Worm (Caenorhabditis elegans) whole organism, young adult: Measurements from ENCODE around the gene C49C3.4.
A peak's percentile ranks its signal among the peaks of the same experiment; 100 is the strongest.

Source experiments
- B0019.2 ChIP-seq: fragments of 200-800 bp; sonication (Bioruptor generic); conservative IDR thresholded peaks from 2 replicates; pipeline ENCODE4 v1.3.6; 2022; ENCODE audit warnings: missing genetic modification reagents, missing genetic modification characterization, missing compliant biosample characterization
- B0336.3 ChIP-seq: fragments of 200-800 bp; sonication (Bioruptor generic); IDR thresholded peaks from 2 replicates; pipeline ENCODE4 v1.3.6; 2022; ENCODE audit warnings: missing genetic modification characterization, missing compliant biosample characterization
- C17E4.6 ChIP-seq: fragments of 200-800 bp; sonication (Bioruptor generic); IDR thresholded peaks from 2 replicates; pipeline ENCODE4 v1.3.6; 2022; ENCODE audit warnings: missing genetic modification reagents, missing genetic modification characterization, missing compliant biosample characterization
- F23B12.7 ChIP-seq: sonication (generic microtip); optimal IDR thresholded peaks from 2 replicates; lab custom pipeline; 2017; ENCODE audit warnings: missing genetic modification characterization, mild to moderate bottlenecking, missing compliant biosample characterization, antibody characterized with exemption, moderate library complexity; ENCODE audit not compliant: insufficient read depth
- F33H1.4 ChIP-seq: fragments of 200-800 bp; sonication (Bioruptor generic); IDR thresholded peaks from 2 replicates; pipeline ENCODE4 v1.3.6; 2022; ENCODE audit warnings: missing genetic modification reagents, missing genetic modification characterization, missing compliant biosample characterization
- F57C9.4 ChIP-seq: sonication (generic microtip); optimal IDR thresholded peaks from 2 replicates; lab custom pipeline; 2017; ENCODE audit warnings: mild to moderate bottlenecking, missing genetic modification characterization, missing compliant biosample characterization
- K12H6.12 ChIP-seq: fragments of 200-800 bp; sonication (Bioruptor generic); optimal IDR thresholded peaks from 2 replicates; lab custom pipeline; 2018; ENCODE audit warnings: mild to moderate bottlenecking, missing genetic modification characterization, missing compliant biosample characterization
- Y53G8AR.9 ChIP-seq: fragments of 200-800 bp; sonication (Bioruptor generic); conservative IDR thresholded peaks from 2 replicates; pipeline ENCODE4 v1.3.6; 2022; ENCODE audit warnings: missing genetic modification reagents, missing genetic modification characterization, missing compliant biosample characterization
- aptf-2 ChIP-seq: fragments of 200-800 bp; sonication (Bioruptor generic); conservative IDR thresholded peaks from 2 replicates; pipeline ENCODE4 v1.3.6; 2022; ENCODE audit warnings: missing genetic modification reagents, missing genetic modification characterization, missing compliant biosample characterization
- aptf-3 ChIP-seq: fragments of 200-800 bp; sonication (Bioruptor generic); IDR thresholded peaks from 2 replicates; pipeline ENCODE4 v1.3.6; 2022; ENCODE audit warnings: missing genetic modification characterization, missing compliant biosample characterization
- cebp-1 ChIP-seq, 2 experiments: fragments of 200-800 bp in 1 of 2; sonication (Bioruptor generic) in 1 of 2; sonication (generic microtip) in 1 of 2; IDR thresholded peaks in 1 of 2; optimal IDR thresholded peaks in 1 of 2; 2 replicates each; pipeline versions ENCODE4 v1.3.6 to Lab custom; 2017 to 2022; ENCODE audit warnings: missing compliant biosample characterization in 2 of 2, missing genetic modification characterization in 2 of 2, mild to moderate bottlenecking in 1 of 2, missing genetic modification reagents in 1 of 2, moderate library complexity in 1 of 2
- ceh-58 ChIP-seq: fragments of 200-800 bp; sonication (Bioruptor generic); IDR thresholded peaks from 2 replicates; pipeline ENCODE4 v1.3.6; 2022; ENCODE audit warnings: missing genetic modification characterization, missing compliant biosample characterization
- dox-1 ChIP-seq: fragments of 200-800 bp; sonication (Bioruptor generic); IDR thresholded peaks from 2 replicates; pipeline ENCODE4 v1.3.6; 2022; ENCODE audit warnings: missing genetic modification reagents, missing genetic modification characterization, missing compliant biosample characterization
- efl-1 ChIP-seq: fragments of 150-350 bp; optimal IDR thresholded peaks from 2 replicates; lab custom pipeline; 2014; ENCODE audit warnings: missing biosample characterization, missing genetic modification reagents, missing genetic modification characterization
- egl-44 ChIP-seq: fragments of 200-800 bp; sonication (Bioruptor generic); IDR thresholded peaks from 2 replicates; pipeline ENCODE4 v1.3.6; 2022; ENCODE audit warnings: missing genetic modification reagents, missing genetic modification characterization, missing compliant biosample characterization
- egrh-3 ChIP-seq: fragments of 200-800 bp; sonication (Bioruptor generic); IDR thresholded peaks from 2 replicates; pipeline ENCODE4 v1.3.6; 2022; ENCODE audit warnings: missing genetic modification reagents, missing genetic modification characterization, missing compliant biosample characterization
- ekl-4 ChIP-seq: fragments of 200-800 bp; sonication (Bioruptor generic); IDR thresholded peaks from 2 replicates; pipeline ENCODE4 v1.3.6; 2022; ENCODE audit warnings: missing genetic modification reagents, missing genetic modification characterization, missing compliant biosample characterization
- hsf-1 ChIP-seq: fragments of 200-800 bp; sonication (Bioruptor generic); IDR thresholded peaks from 2 replicates; pipeline ENCODE4 v1.3.6; 2022; ENCODE audit warnings: missing genetic modification reagents, missing genetic modification characterization, missing compliant biosample characterization
- let-526 ChIP-seq: fragments of 200-800 bp; sonication (Bioruptor generic); IDR thresholded peaks from 2 replicates; pipeline ENCODE4 v1.3.6; 2022; ENCODE audit warnings: missing genetic modification reagents, missing genetic modification characterization, missing compliant biosample characterization
- lin-26 ChIP-seq: fragments of 200-800 bp; sonication (Bioruptor generic); IDR thresholded peaks from 2 replicates; pipeline ENCODE4 v1.3.6; 2022; ENCODE audit warnings: missing genetic modification reagents, missing genetic modification characterization, missing compliant biosample characterization
- lin-35 ChIP-seq, 3 experiments: fragments of 150-350 bp in 2 of 3; sonication (generic microtip) in 1 of 3; optimal IDR thresholded peaks; 2 replicates each; lab custom pipeline; 2014 to 2018; ENCODE audit warnings: missing biosample characterization in 3 of 3, missing genetic modification characterization in 3 of 3, missing genetic modification reagents in 3 of 3
- lin-54 ChIP-seq: fragments of 200-800 bp; sonication (Bioruptor generic); optimal IDR thresholded peaks from 2 replicates; lab custom pipeline; 2018; ENCODE audit warnings: mild to moderate bottlenecking, missing genetic modification characterization, missing compliant biosample characterization
- lir-1 ChIP-seq: fragments of 200-800 bp; sonication (Bioruptor generic); conservative IDR thresholded peaks from 2 replicates; pipeline ENCODE4 v1.3.6; 2022; ENCODE audit warnings: missing genetic modification reagents, missing genetic modification characterization, missing compliant biosample characterization
- lsl-1 ChIP-seq: fragments of 200-800 bp; sonication (Bioruptor generic); optimal IDR thresholded peaks from 2 replicates; lab custom pipeline; 2018; ENCODE audit warnings: mild to moderate bottlenecking, missing genetic modification characterization, moderate library complexity, missing compliant biosample characterization
- lsy-27 ChIP-seq: sonication (generic microtip); optimal IDR thresholded peaks from 2 replicates; lab custom pipeline; 2017; ENCODE audit warnings: missing genetic modification characterization, mild to moderate bottlenecking, missing compliant biosample characterization, antibody characterized with exemption, missing genotype, borderline replicate concordance; ENCODE audit not compliant: insufficient read depth
- madf-3 ChIP-seq: fragments of 200-800 bp; sonication (Bioruptor generic); IDR thresholded peaks from 2 replicates; pipeline ENCODE4 v1.3.6; 2022; ENCODE audit warnings: missing genetic modification reagents, missing genetic modification characterization, missing compliant biosample characterization
- madf-6 ChIP-seq: fragments of 200-800 bp; sonication (Bioruptor generic); IDR thresholded peaks from 2 replicates; pipeline ENCODE4 v1.3.6; 2022; ENCODE audit warnings: missing genetic modification reagents, missing genetic modification characterization, missing compliant biosample characterization
- madf-8 ChIP-seq: fragments of 200-800 bp; sonication (Bioruptor generic); conservative IDR thresholded peaks from 2 replicates; pipeline ENCODE4 v1.3.6; 2022; ENCODE audit warnings: missing genetic modification reagents, missing genetic modification characterization, missing compliant biosample characterization
- nfyb-1 ChIP-seq: fragments of 200-800 bp; sonication (Bioruptor generic); IDR thresholded peaks from 2 replicates; pipeline ENCODE4 v1.3.6; 2022; ENCODE audit warnings: missing genetic modification reagents, missing genetic modification characterization, missing compliant biosample characterization
- nhr-80 ChIP-seq: sonication (generic microtip); optimal IDR thresholded peaks from 2 replicates; lab custom pipeline; 2016; ENCODE audit warnings: missing genetic modification characterization, missing compliant biosample characterization
- nhr-90 ChIP-seq: sonication (generic microtip); optimal IDR thresholded peaks from 2 replicates; lab custom pipeline; 2016; ENCODE audit warnings: missing genotype, mild to moderate bottlenecking, missing genetic modification characterization, missing compliant biosample characterization
- rcor-1 ChIP-seq: fragments of 200-800 bp; sonication (Bioruptor generic); IDR thresholded peaks from 2 replicates; pipeline ENCODE4 v1.3.6; 2022; ENCODE audit warnings: missing genetic modification reagents, missing genetic modification characterization, missing compliant biosample characterization
- repo-1 ChIP-seq: sonication (generic microtip); optimal IDR thresholded peaks from 2 replicates; lab custom pipeline; 2017; ENCODE audit warnings: mild to moderate bottlenecking, missing genetic modification characterization, missing compliant biosample characterization
- snpc-4 ChIP-seq, 5 experiments: fragments of 150-350 bp in 1 of 5; sonication (generic microtip) in 4 of 5; optimal IDR thresholded peaks; 2 replicates each; lab custom pipeline; 2014 to 2018; ENCODE audit warnings: missing genetic modification characterization in 5 of 5, missing biosample characterization in 3 of 5, antibody characterized with exemption in 2 of 5, mild to moderate bottlenecking in 2 of 5, missing compliant biosample characterization in 2 of 5, missing genotype in 2 of 5, moderate library complexity in 2 of 5, missing genetic modification reagents in 1 of 5
- somi-1 ChIP-seq: fragments of 200-800 bp; sonication (Bioruptor generic); optimal IDR thresholded peaks from 2 replicates; lab custom pipeline; 2018; ENCODE audit warnings: mild to moderate bottlenecking, missing genetic modification characterization, missing compliant biosample characterization
- tbx-9 ChIP-seq: sonication (generic microtip); optimal IDR thresholded peaks from 2 replicates; lab custom pipeline; 2016; ENCODE audit warnings: borderline replicate concordance, missing genetic modification characterization, inconsistent platforms, missing compliant biosample characterization
- zfh-2 ChIP-seq: fragments of 200-800 bp; sonication (Bioruptor generic); conservative IDR thresholded peaks from 2 replicates; pipeline ENCODE4 v1.3.6; 2022; ENCODE audit warnings: missing genetic modification reagents, missing genetic modification characterization, missing compliant biosample characterization
- ztf-18 ChIP-seq: sonication (generic microtip); optimal IDR thresholded peaks from 2 replicates; lab custom pipeline; 2016; ENCODE audit warnings: missing genotype, mild to moderate bottlenecking, missing genetic modification characterization, missing compliant biosample characterization
- ztf-25 ChIP-seq: fragments of 200-800 bp; sonication (Bioruptor generic); IDR thresholded peaks from 2 replicates; pipeline ENCODE4 v1.3.6; 2022; ENCODE audit warnings: missing genetic modification reagents, missing genetic modification characterization, missing compliant biosample characterization
- ztf-3 ChIP-seq: fragments of 200-800 bp; sonication (Bioruptor generic); optimal IDR thresholded peaks from 2 replicates; lab custom pipeline; 2018; ENCODE audit warnings: mild to moderate bottlenecking, missing genetic modification characterization, missing compliant biosample characterization

Gene C49C3.4

ce11 chrIV:17276705-17277458, 43.7 kb upstream of the C49C3.4 start, which contains the start of gene clec-196:
Gene clec-196, plus strand, starts transcription at chrIV:17276956.
- TF ChIP-seq lin-54 (GFP tag; lab: Kevin White, UChicago) (peak; percentile 39), madf-3 (GFP tag; lab: Robert Waterston, UW) (0 out of 2 replicates have a peak, but pooled peaks have one; percentile 22), madf-6 (GFP tag; lab: Robert Waterston, UW) (0 out of 2 replicates have a peak, but pooled peaks have one; percentile 11), lir-1 (no peak), snpc-4 (GFP tag; optimal IDR thresholded peaks at IDR 0.05; lab: Kevin White, UChicago) (no peak), snpc-4 (tag; optimal IDR thresholded peaks at IDR 0.05; lab: Kevin White, UChicago) (peak in 1 of 4 experiments; percentile 11), cebp-1 (GFP tag; IDR thresholded peaks at IDR 0.05; lab: Robert Waterston, UW) (no peak), cebp-1 (tag; optimal IDR thresholded peaks at IDR 0.05; lab: Kevin White, UChicago) (peak; percentile 14), nhr-90 (tag; lab: Kevin White, UChicago) (no peak), ekl-4 (GFP tag; lab: Robert Waterston, UW) (0 out of 2 replicates have a peak, but pooled peaks have one; percentile 7)

ce11 chrIV:17277459-17278173, 43.0 kb upstream of the C49C3.4 start:
- TF ChIP-seq madf-8 (GFP tag; lab: Robert Waterston, UW), result no peak
- TF ChIP-seq Y53G8AR.9 (GFP tag; lab: Robert Waterston, UW), result no peak
- no peak for TF ChIP-seq hsf-1 (GFP tag; lab: Robert Waterston, UW)
- TF ChIP-seq zfh-2 (GFP tag; lab: Robert Waterston, UW), result no peak
- TF ChIP-seq B0019.2 (GFP tag; lab: Robert Waterston, UW), result no peak
- no peak for TF ChIP-seq lsy-27 (tag; lab: Kevin White, UChicago)
- 0 out of 2 replicates have a peak, but pooled peaks have one; percentile 1 for TF ChIP-seq madf-3 (GFP tag; lab: Robert Waterston, UW)
- 0 out of 2 replicates have a peak, but pooled peaks have one; percentile 22 for TF ChIP-seq ceh-58
- TF ChIP-seq lin-26 (GFP tag; lab: Robert Waterston, UW), result 0 out of 2 replicates have a peak, but pooled peaks have one; percentile 11
- no peak for TF ChIP-seq lsl-1 (GFP tag; lab: Kevin White, UChicago)
- peak; percentile 28; the same call in 1 of the 2 replicates for TF ChIP-seq nfyb-1

- peak; percentile 98 for TF ChIP-seq let-526 (GFP tag; lab: Robert Waterston, UW)
- TF ChIP-seq egl-44 (GFP tag; lab: Robert Waterston, UW), result peak; percentile 61; the same call in 1 of the 2 replicates
- TF ChIP-seq B0336.3 (GFP tag; lab: Robert Waterston, UW), result peak; percentile 93
- peak; percentile 93 for TF ChIP-seq C17E4.6 (GFP tag; lab: Robert Waterston, UW)
- peak; percentile 65 for TF ChIP-seq efl-1 (GFP tag; lab: Kevin White, UChicago)
- no peak for TF ChIP-seq F57C9.4 (tag; lab: Kevin White, UChicago)
- TF ChIP-seq F33H1.4 (GFP tag; lab: Robert Waterston, UW), result peak; percentile 73
- TF ChIP-seq ztf-25 (GFP tag; lab: Robert Waterston, UW), result 0 out of 2 replicates have a peak, but pooled peaks have one; percentile 33
- peak; percentile 80 for TF ChIP-seq B0019.2 (GFP tag; lab: Robert Waterston, UW)
- peak; percentile 97 for TF ChIP-seq repo-1 (tag; lab: Kevin White, UChicago)
- TF ChIP-seq F23B12.7 (tag; lab: Kevin White, UChicago), result no peak
- peak; percentile 78 for TF ChIP-seq ztf-18 (tag; lab: Kevin White, UChicago)
- TF ChIP-seq K12H6.12 (tag; lab: Kevin White, UChicago), result peak; percentile 99
- TF ChIP-seq aptf-2 (GFP tag; lab: Robert Waterston, UW), result peak; percentile 78
- TF ChIP-seq aptf-3 (GFP tag; lab: Robert Waterston, UW), result peak; percentile 24; the same call in 1 of the 2 replicates
- peak; percentile 88 for TF ChIP-seq egrh-3
- peak in 2 of 3 experiments; percentile 85 to 89 for TF ChIP-seq lin-35 (GFP tag; optimal IDR thresholded peaks at IDR 0.05; lab: Kevin White, UChicago)
- peak; percentile 61 for TF ChIP-seq madf-8 (GFP tag; lab: Robert Waterston, UW)
- peak; percentile 91 for TF ChIP-seq rcor-1 (GFP tag; lab: Robert Waterston, UW)
- peak; percentile 96 for TF ChIP-seq ztf-3
- peak; percentile 96 for TF ChIP-seq dox-1 (GFP tag; lab: Robert Waterston, UW)
- peak; percentile 49 for TF ChIP-seq nhr-80 (tag; lab: Kevin White, UChicago)
- peak; percentile 35 for TF ChIP-seq tbx-9
- TF ChIP-seq somi-1 (GFP tag; lab: Kevin White, UChicago), result peak; percentile 98
Observed at ce11 chrIV:17278363-17278762, 42.2 kb upstream of the C49C3.4 start.
